Fruit fly (Drosophila melanogaster) S2 (cell line): ENCODE results near the gene CG45072.

ENCODE experiments used
- CG8478 ChIP-seq: fragments of >200 bp; optimal IDR thresholded peaks from 2 replicates; lab custom pipeline; 2018
- CTCF ChIP-seq, 2 experiments: fragments of >200 bp; optimal IDR thresholded peaks; 2 replicates each; lab custom pipeline; 2018

dm6 chr3R:30090261-30091006 is 32.6 kb downstream of the CG45072 start:
- TF ChIP-seq CG8478 (lab: Kevin White, UChicago), result no peak
- TF ChIP-seq CTCF (optimal IDR thresholded peaks at IDR 0.05; lab: Kevin White, UChicago), result no peak
